ENCODE assay signal across 5 worm cellular contexts in the genomic region with DNA sequence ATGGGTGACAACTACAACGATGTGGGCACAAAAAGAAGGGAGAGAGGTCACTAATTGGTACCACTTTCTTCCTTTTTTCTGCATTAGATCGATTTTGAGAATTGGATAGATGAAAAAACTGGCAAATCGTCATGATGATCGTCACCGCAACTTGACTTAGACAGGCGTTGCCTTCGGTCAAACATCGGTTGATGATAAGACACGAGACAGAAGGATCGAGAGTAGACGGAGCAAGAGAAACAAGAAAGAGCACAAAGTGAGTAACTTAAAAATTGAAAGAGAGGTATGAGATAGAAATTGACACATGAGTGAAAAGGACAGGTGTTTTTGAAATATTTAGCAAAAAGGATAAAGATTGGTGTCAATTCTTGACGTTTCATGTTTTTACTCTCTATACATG.
TF ChIP-seq lines count a peak whose summit lies in the region.

No protein-coding gene starts in this region.

TF ChIP-seq in whole organism, L1 larva, 84 proteins besides CTCF, POLR2A, EP300 and RAD21 (continues in another document):
- peak; percentile 31 for TF ChIP-seq nhr-85 (tag; lab: Kevin White, UChicago)
- peak; percentile 9 for TF ChIP-seq dsc-1 (tag; optimal IDR thresholded peaks at IDR 0.05; lab: Kevin White, UChicago)
- no peak for TF ChIP-seq hpl-2 (GFP tag; optimal IDR thresholded peaks at IDR 0.05; lab: Kevin White, UChicago)
- TF ChIP-seq dpl-1 (GFP tag; optimal IDR thresholded peaks at IDR 0.05; lab: Kevin White, UChicago), result no peak
- TF ChIP-seq sup-37 (GFP tag; optimal IDR thresholded peaks at IDR 0.05; lab: Kevin White, UChicago), result no peak
- no peak for TF ChIP-seq nhr-237 (tag; optimal IDR thresholded peaks at IDR 0.05; lab: Kevin White, UChicago)
- TF ChIP-seq nhr-19 (GFP tag; conservative IDR thresholded peaks at IDR 0.05; lab: Robert Waterston, UW), result peak; percentile 28
- no peak for TF ChIP-seq unc-130 (tag; optimal IDR thresholded peaks at IDR 0.05; lab: Kevin White, UChicago)
- peak; percentile 63 for TF ChIP-seq nhr-71 (tag; optimal IDR thresholded peaks at IDR 0.05; lab: Kevin White, UChicago)
- TF ChIP-seq xbp-1 (tag; optimal IDR thresholded peaks at IDR 0.05; lab: Kevin White, UChicago), result no peak
- no peak for TF ChIP-seq C34B4.2 (tag; optimal IDR thresholded peaks at IDR 0.05; lab: Kevin White, UChicago)
- no peak for TF ChIP-seq aha-1 (tag; optimal IDR thresholded peaks at IDR 0.05; lab: Kevin White, UChicago)
- no peak for TF ChIP-seq fkh-8 (tag; optimal IDR thresholded peaks at IDR 0.05; lab: Kevin White, UChicago)
- peak; percentile 45 for TF ChIP-seq rnt-1 (tag; optimal IDR thresholded peaks at IDR 0.05; lab: Kevin White, UChicago)
- TF ChIP-seq ceh-8 (GFP tag; optimal IDR thresholded peaks at IDR 0.05; lab: Kevin White, UChicago), result no peak
- no peak for TF ChIP-seq lsy-2 (tag; optimal IDR thresholded peaks at IDR 0.05; lab: Kevin White, UChicago)
- no peak for TF ChIP-seq sptf-1 (tag; optimal IDR thresholded peaks at IDR 0.05; lab: Kevin White, UChicago)
- no peak for TF ChIP-seq mep-1 (tag; optimal IDR thresholded peaks at IDR 0.05; lab: Kevin White, UChicago)
- TF ChIP-seq nhr-47 (tag; optimal IDR thresholded peaks at IDR 0.05; lab: Kevin White, UChicago), result no peak

TF ChIP-seq in whole organism, L2 larva, 48 proteins besides CTCF, POLR2A, EP300 and RAD21:
- TF ChIP-seq ama-1 (optimal IDR thresholded peaks at IDR 0.05; lab: Kevin White, UChicago), result no peak
- no peak for TF ChIP-seq dmd-4 (tag; optimal IDR thresholded peaks at IDR 0.05; lab: Kevin White, UChicago)
- peak; percentile 64 for TF ChIP-seq nhr-129 (tag; optimal IDR thresholded peaks at IDR 0.05; lab: Kevin White, UChicago)
- TF ChIP-seq fos-1 (tag; optimal IDR thresholded peaks at IDR 0.05; lab: Kevin White, UChicago), result peak; percentile 24
- peak; percentile 8 for TF ChIP-seq sma-9 (GFP tag; optimal IDR thresholded peaks at IDR 0.05; lab: Kevin White, UChicago)
- TF ChIP-seq sma-9 (tag; optimal IDR thresholded peaks at IDR 0.05; lab: Kevin White, UChicago), result no peak
- no peak for TF ChIP-seq aly-2 (tag; optimal IDR thresholded peaks at IDR 0.05; lab: Kevin White, UChicago)

TF ChIP-seq in whole organism, L3 larva, 47 proteins besides CTCF, POLR2A, EP300 and RAD21:
- TF ChIP-seq ceh-28 (tag; optimal IDR thresholded peaks at IDR 0.05; lab: Kevin White, UChicago) (no peak), elt-2 (tag; optimal IDR thresholded peaks at IDR 0.05; lab: Kevin White, UChicago) (peak; percentile 23), pqm-1 (tag; optimal IDR thresholded peaks at IDR 0.05; lab: Kevin White, UChicago) (peak; percentile 9)

TF ChIP-seq in whole organism, L4 larva, 104 proteins besides CTCF, POLR2A, EP300 and RAD21:
- TF ChIP-seq pqm-1 (tag; optimal IDR thresholded peaks at IDR 0.05; lab: Kevin White, UChicago), result peak; percentile 12
- TF ChIP-seq daf-19 (GFP tag; conservative IDR thresholded peaks at IDR 0.05; lab: Robert Waterston, UW), result no peak
- peak; percentile 36 for TF ChIP-seq dve-1 (tag; optimal IDR thresholded peaks at IDR 0.05; lab: Kevin White, UChicago; ENCODE audit: insufficient read depth)
- TF ChIP-seq lin-15B (tag; optimal IDR thresholded peaks at IDR 0.05; lab: Kevin White, UChicago), result no peak
- peak; percentile 2 for TF ChIP-seq mxl-3 (GFP tag; optimal IDR thresholded peaks at IDR 0.05; lab: Kevin White, UChicago)
- no peak for TF ChIP-seq aha-1 (tag; lab: Kevin White, UChicago)
- TF ChIP-seq fkh-10 (GFP tag; optimal IDR thresholded peaks at IDR 0.05; lab: Kevin White, UChicago), result no peak
- peak; percentile 22; the same call in 1 of the 2 replicates for TF ChIP-seq ctbp-1 (GFP tag; IDR thresholded peaks at IDR 0.05; lab: Robert Waterston, UW)
- no peak for TF ChIP-seq daf-16 (GFP tag; optimal IDR thresholded peaks at IDR 0.05; lab: Kevin White, UChicago)
- TF ChIP-seq daf-16 (tag; optimal IDR thresholded peaks at IDR 0.05; lab: Kevin White, UChicago), result peak; percentile 18
- TF ChIP-seq nhr-28 (tag; optimal IDR thresholded peaks at IDR 0.05; lab: Kevin White, UChicago), result peak; percentile 2
- TF ChIP-seq hmg-1.1 (GFP tag; IDR thresholded peaks at IDR 0.05; lab: Robert Waterston, UW), result no peak
- TF ChIP-seq mdt-29 (GFP tag; IDR thresholded peaks at IDR 0.05; lab: Robert Waterston, UW), result no peak
- TF ChIP-seq unc-39 (tag; optimal IDR thresholded peaks at IDR 0.05; lab: Kevin White, UChicago), result no peak
- no peak for TF ChIP-seq nhr-42 (GFP tag; IDR thresholded peaks at IDR 0.05; lab: Robert Waterston, UW)
- peak; percentile 72 for TF ChIP-seq hlh-11 (tag; optimal IDR thresholded peaks at IDR 0.05; lab: Kevin White, UChicago)
- TF ChIP-seq hlh-30 (tag; optimal IDR thresholded peaks at IDR 0.05; lab: Kevin White, UChicago; ENCODE audit: insufficient read depth), result peak; percentile 74
- peak; percentile 66 for TF ChIP-seq dmd-6 (GFP tag; IDR thresholded peaks at IDR 0.05; lab: Robert Waterston, UW)
- no peak for TF ChIP-seq ceh-82 (tag; optimal IDR thresholded peaks at IDR 0.05; lab: Kevin White, UChicago)
- TF ChIP-seq lim-7 (GFP tag; IDR thresholded peaks at IDR 0.05; lab: Robert Waterston, UW), result no peak

TF ChIP-seq in whole organism, young adult, 124 proteins besides CTCF, POLR2A, EP300 and RAD21:
- no peak for TF ChIP-seq Y79H2A.3 (GFP tag; conservative IDR thresholded peaks at IDR 0.05; lab: Robert Waterston, UW)
- peak; percentile 54 for TF ChIP-seq nhr-80 (tag; optimal IDR thresholded peaks at IDR 0.05; lab: Kevin White, UChicago)
- 0 out of 2 replicates have a peak, but pooled peaks have one; percentile 7 for TF ChIP-seq dox-1 (GFP tag; IDR thresholded peaks at IDR 0.05; lab: Robert Waterston, UW)
- no peak for TF ChIP-seq ceh-27 (GFP tag; optimal IDR thresholded peaks at IDR 0.05; lab: Kevin White, UChicago)
